Fruit fly (Drosophila melanogaster) whole organism, prepupa: Measurements from ENCODE around the gene CG32066.

Source experiments
- CG11902 ChIP-seq: fragments of 200-800 bp; sonication (Bioruptor generic); optimal IDR thresholded peaks from 3 replicates; lab custom pipeline; 2016; ENCODE audit warnings: missing biosample characterization, missing genetic modification characterization
- CG15336 ChIP-seq: fragments of 200-800 bp; sonication (Bioruptor generic); IDR thresholded peaks from 2 replicates; pipeline ENCODE4 v1.3.6; 2022; ENCODE audit warnings: missing biosample characterization, missing genetic modification characterization
- CG34406 ChIP-seq: fragments of 200-800 bp; sonication (Bioruptor generic); optimal IDR thresholded peaks from 3 replicates; lab custom pipeline; 2016; ENCODE audit warnings: missing biosample characterization, missing genetic modification characterization
- CG6792 ChIP-seq: fragments of 200-800 bp; sonication (Bioruptor generic); optimal IDR thresholded peaks from 3 replicates; lab custom pipeline; 2016; ENCODE audit warnings: missing biosample characterization, missing genetic modification characterization
- Ets21C ChIP-seq: fragments of 200-800 bp; sonication (Bioruptor generic); optimal IDR thresholded peaks from 3 replicates; lab custom pipeline; 2016; ENCODE audit warnings: missing biosample characterization, missing genetic modification characterization
- Smox ChIP-seq: fragments of 200-800 bp; sonication (Bioruptor generic); optimal IDR thresholded peaks from 3 replicates; lab custom pipeline; 2016; ENCODE audit warnings: missing biosample characterization, missing genetic modification characterization
- achi ChIP-seq: fragments of 200-800 bp; sonication (Bioruptor generic); optimal IDR thresholded peaks from 3 replicates; lab custom pipeline; 2016; ENCODE audit warnings: missing biosample characterization, missing genetic modification characterization
- fd59A ChIP-seq: fragments of 200-800 bp; sonication (Bioruptor generic); optimal IDR thresholded peaks from 2 replicates; lab custom pipeline; 2017; ENCODE audit warnings: missing biosample characterization, mild to moderate bottlenecking, missing genetic modification characterization, missing genetic modification reagents
- salr ChIP-seq, 2 experiments: fragments of 200-800 bp; sonication (Bioruptor generic); optimal IDR thresholded peaks; 3 replicates each; lab custom pipeline; 2016 to 2018; ENCODE audit warnings: missing biosample characterization in 2 of 2, missing genetic modification characterization in 2 of 2, mild to moderate bottlenecking in 1 of 2

dm6 chr3L:10692459-10693217 lies 31.8 kb upstream of the CG32066 start, which contains the start of gene CG33493:
- TF ChIP-seq achi (GFP tag; lab: Kevin White, UChicago): no peak
- TF ChIP-seq CG11902 (GFP tag; lab: Kevin White, UChicago): no peak
- no peak for TF ChIP-seq CG15336 (GFP tag; lab: Robert Waterston, UW)
- TF ChIP-seq fd59A: no peak
- TF ChIP-seq salr (GFP tag; optimal IDR thresholded peaks at IDR 0.05; lab: Kevin White, UChicago): no peak
- TF ChIP-seq CG6792 (GFP tag; lab: Kevin White, UChicago): no peak
- TF ChIP-seq Ets21C (GFP tag; lab: Kevin White, UChicago): no peak
- TF ChIP-seq CG34406 (GFP tag; lab: Kevin White, UChicago): no peak
- no peak for TF ChIP-seq Smox (GFP tag; lab: Kevin White, UChicago)
